Worm (Caenorhabditis elegans): ENCODE measurements around the gene dhs-16.

dhs-16 gene

ce11 chrV:5973713-5974112 lies 9.8 kb upstream of the dhs-16 start:
- TF ChIP-seq che-1 (tag; optimal IDR thresholded peaks at IDR 0.05): no peak
- no peak for TF ChIP-seq ceh-30 (tag; optimal IDR thresholded peaks at IDR 0.05)
- no peak for TF ChIP-seq sox-2 (GFP tag; IDR thresholded peaks at IDR 0.05)
- TF ChIP-seq tbx-7 (tag; optimal IDR thresholded peaks at IDR 0.05): no peak
- no peak for TF ChIP-seq unc-42 (tag; optimal IDR thresholded peaks at IDR 0.05)
- no peak for TF ChIP-seq hlh-15 (tag; optimal IDR thresholded peaks at IDR 0.05)
- no peak for TF ChIP-seq rnt-1 (tag; optimal IDR thresholded peaks at IDR 0.05)
- TF ChIP-seq ceh-19 (GFP tag; optimal IDR thresholded peaks at IDR 0.05): no peak
- TF ChIP-seq ceh-34 (tag; optimal IDR thresholded peaks at IDR 0.05): no peak
- no peak for TF ChIP-seq ceh-22 (tag; optimal IDR thresholded peaks at IDR 0.05)
- no peak for TF ChIP-seq ceh-6 (GFP tag; optimal IDR thresholded peaks at IDR 0.05)
- no peak for TF ChIP-seq pqm-1 (tag; optimal IDR thresholded peaks at IDR 0.05)
- no peak for TF ChIP-seq lim-6 (tag; optimal IDR thresholded peaks at IDR 0.05)
- no peak for TF ChIP-seq nhr-11 (tag; optimal IDR thresholded peaks at IDR 0.05)
- no peak for TF ChIP-seq fax-1 (tag; optimal IDR thresholded peaks at IDR 0.05)
- TF ChIP-seq syd-9 (tag; optimal IDR thresholded peaks at IDR 0.05): no peak
- no peak for TF ChIP-seq ceh-18 (tag; optimal IDR thresholded peaks at IDR 0.05)
- no peak for TF ChIP-seq pha-4 (tag; optimal IDR thresholded peaks at IDR 0.05)

ce11 chrV:5975724-5976123 lies 7.8 kb upstream of the dhs-16 start, which contains the start of gene acy-2:
acy-2 (plus strand) TSS chrV:5976024.
- no peak for TF ChIP-seq ceh-48 (tag; optimal IDR thresholded peaks at IDR 0.05)

- TF ChIP-seq odd-2 (tag; optimal IDR thresholded peaks at IDR 0.05) (no peak), fkh-6 (tag; optimal IDR thresholded peaks at IDR 0.05) (no peak), ceh-34 (tag; optimal IDR thresholded peaks at IDR 0.05) (no peak), pax-1 (tag; optimal IDR thresholded peaks at IDR 0.05) (peak; percentile 36)
These were observed 823 bp upstream of the dhs-16 start for ce11 chrV:5982722-5983121.

ce11 chrV:5984244-5984643 lies 699 bp downstream of the dhs-16 start:
- no peak for TF ChIP-seq dmd-4 (tag; optimal IDR thresholded peaks at IDR 0.05; ENCODE audit: borderline replicate concordance)
- no peak for TF ChIP-seq ceh-34 (tag; optimal IDR thresholded peaks at IDR 0.05)
- TF ChIP-seq eyg-1 (tag; optimal IDR thresholded peaks at IDR 0.05): no peak
- TF ChIP-seq elt-4 (tag; optimal IDR thresholded peaks at IDR 0.05): no peak
- no peak for TF ChIP-seq ceh-48 (tag; optimal IDR thresholded peaks at IDR 0.05)
- TF ChIP-seq ceh-30 (tag; optimal IDR thresholded peaks at IDR 0.05): no peak
- TF ChIP-seq ahr-1 (tag; optimal IDR thresholded peaks at IDR 0.05): no peak
- no peak for TF ChIP-seq rnt-1 (tag; optimal IDR thresholded peaks at IDR 0.05)
- TF ChIP-seq npax-4 (tag; optimal IDR thresholded peaks at IDR 0.05): no peak
- TF ChIP-seq hlh-8 (tag; optimal IDR thresholded peaks at IDR 0.05): no peak
- no peak for TF ChIP-seq C38D4.7 (GFP tag; optimal IDR thresholded peaks at IDR 0.05)
- no peak for TF ChIP-seq hlh-13 (GFP tag; optimal IDR thresholded peaks at IDR 0.05)
- TF ChIP-seq pax-1 (tag; optimal IDR thresholded peaks at IDR 0.05): no peak
- no peak for TF ChIP-seq fax-1 (tag; optimal IDR thresholded peaks at IDR 0.05)
- no peak for TF ChIP-seq ttx-3 (tag; optimal IDR thresholded peaks at IDR 0.05)
- no peak for TF ChIP-seq hlh-6 (tag; optimal IDR thresholded peaks at IDR 0.05)
- TF ChIP-seq ref-2 (tag; optimal IDR thresholded peaks at IDR 0.05): no peak
- TF ChIP-seq unc-3 (GFP tag; conservative IDR thresholded peaks at IDR 0.05): no peak
- no peak for TF ChIP-seq unc-3 (tag; optimal IDR thresholded peaks at IDR 0.05)

ce11 chrV:5986755-5987154 lies 3.2 kb downstream of the dhs-16 start, which contains the start of gene C10F3.7:
C10F3.7 (minus strand) TSS chrV:5986855.
- TF ChIP-seq hlh-13 (GFP tag; optimal IDR thresholded peaks at IDR 0.05) (no peak), gmeb-2 (tag; optimal IDR thresholded peaks at IDR 0.05) (no peak), mec-3 (tag; optimal IDR thresholded peaks at IDR 0.05; ENCODE audit: borderline replicate concordance) (no peak), F13H6.1 (tag; optimal IDR thresholded peaks at IDR 0.05) (no peak), ceh-14 (tag; optimal IDR thresholded peaks at IDR 0.05) (no peak), ama-1 (optimal IDR thresholded peaks at IDR 0.05) (no peak), eyg-1 (tag; optimal IDR thresholded peaks at IDR 0.05) (no peak), hlh-6 (tag; optimal IDR thresholded peaks at IDR 0.05) (no peak), fkh-10 (GFP tag; optimal IDR thresholded peaks at IDR 0.05) (no peak), pha-4 (tag; optimal IDR thresholded peaks at IDR 0.05) (no peak), che-1 (tag; optimal IDR thresholded peaks at IDR 0.05) (no peak), ceh-18 (tag; optimal IDR thresholded peaks at IDR 0.05) (no peak), rnt-1 (tag; optimal IDR thresholded peaks at IDR 0.05) (no peak), elt-2 (tag; optimal IDR thresholded peaks at IDR 0.05) (no peak)
